Fruit fly (Drosophila melanogaster): ENCODE data around the gene CG18530.

Gene CG18530

DNA sequence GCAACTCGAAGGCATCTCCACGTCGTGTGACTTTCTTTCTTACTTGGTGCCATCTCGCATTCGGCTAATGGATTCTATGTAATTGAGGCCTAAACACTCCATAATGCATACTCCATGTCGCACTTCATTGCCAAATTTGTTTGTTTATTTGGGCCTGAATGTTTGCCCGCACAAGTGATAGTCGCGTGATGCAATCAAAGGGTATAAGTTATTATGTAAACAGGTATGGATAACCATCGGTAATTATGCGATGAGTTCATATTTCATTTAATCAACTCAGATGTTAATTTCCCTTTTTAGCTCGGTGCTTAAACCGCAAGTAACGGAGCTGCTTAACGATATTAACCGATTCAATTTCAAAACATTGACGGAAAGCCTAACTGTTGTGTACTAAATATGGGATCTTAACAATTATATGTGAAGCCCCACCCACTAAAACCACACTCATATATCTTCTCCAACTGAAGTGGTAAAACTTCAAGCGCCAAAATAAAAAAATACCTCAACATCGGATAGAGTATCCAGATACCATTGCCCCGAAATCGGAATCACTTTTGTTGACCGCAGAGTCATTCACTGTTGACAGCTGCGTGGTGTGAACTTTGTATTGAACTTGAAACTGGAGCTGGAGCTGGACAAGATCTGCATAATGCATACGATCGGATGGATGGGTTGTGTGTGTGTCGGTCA, 11.6 kb downstream of the CG18530 start (continued):
- TF ChIP-seq CG11504 (tag; optimal IDR thresholded peaks at IDR 0.05) (peak; percentile 46), MBD-R2 (GFP tag; IDR thresholded peaks at IDR 0.05) (no peak), zen2 (GFP tag; IDR thresholded peaks at IDR 0.05; ENCODE audit: partially characterized antibody) (no peak), CG8924 (tag; optimal IDR thresholded peaks at IDR 0.05) (no peak), CG6272 (GFP tag; IDR thresholded peaks at IDR 0.05) (no peak), CG2678 (tag; optimal IDR thresholded peaks at IDR 0.05) (peak; percentile 29), Pdp1 (GFP tag; optimal IDR thresholded peaks at IDR 0.05) (peak in 1 of 2 experiments; percentile 70), CG7357 (GFP tag; IDR thresholded peaks at IDR 0.05) (no peak), BtbVII (GFP tag; optimal IDR thresholded peaks at IDR 0.05) (no peak), Sry-δ (GFP tag; optimal IDR thresholded peaks at IDR 0.05) (no peak), bab2 (GFP tag; optimal IDR thresholded peaks at IDR 0.05) (peak; percentile 11), Fer3 (tag; optimal IDR thresholded peaks at IDR 0.05) (no peak), Dip3 (GFP tag; optimal IDR thresholded peaks at IDR 0.05) (no peak), CG4707 (GFP tag; optimal IDR thresholded peaks at IDR 0.05) (peak; percentile 16), Meics (GFP tag; optimal IDR thresholded peaks at IDR 0.05) (no peak), Atf6 (GFP tag; IDR thresholded peaks at IDR 0.05) (no peak), bcd (GFP tag; optimal IDR thresholded peaks at IDR 0.05) (no peak), CG6765 (GFP tag; optimal IDR thresholded peaks at IDR 0.05) (no peak), CG2712 (tag; optimal IDR thresholded peaks at IDR 0.05) (no peak), sens (GFP tag) (peak; percentile 79), nmo (GFP tag; optimal IDR thresholded peaks at IDR 0.05) (peak; percentile 30), CG9876 (GFP tag; optimal IDR thresholded peaks at IDR 0.05) (no peak), D19A (tag; optimal IDR thresholded peaks at IDR 0.05) (peak; percentile 96), CG4820 (GFP tag; optimal IDR thresholded peaks at IDR 0.05) (no peak), Deaf1 (tag; optimal IDR thresholded peaks at IDR 0.05) (no peak), CHES-1-like (GFP tag; optimal IDR thresholded peaks at IDR 0.05) (no peak), chinmo (GFP tag; IDR thresholded peaks at IDR 0.05; ENCODE audit: partially characterized antibody) (no peak), CG13894 (tag; optimal IDR thresholded peaks at IDR 0.05) (no peak), Xbp1 (GFP tag; optimal IDR thresholded peaks at IDR 0.05) (peak; percentile 20), prd (optimal IDR thresholded peaks at IDR 0.05) (no peak), prd (GFP tag; IDR thresholded peaks at IDR 0.05) (peak; percentile 6; the same call in 1 of the 3 replicates), CG34376 (GFP tag; optimal IDR thresholded peaks at IDR 0.05) (no peak), ase (GFP tag; IDR thresholded peaks at IDR 0.05) (0 out of 3 replicates have a peak, but pooled peaks have one; percentile 7), emc (GFP tag; optimal IDR thresholded peaks at IDR 0.05) (no peak)

- TF ChIP-seq Med (GFP tag) (peak; percentile 46), Ets65A (GFP tag) (peak; percentile 88), ci (GFP tag; IDR thresholded peaks at IDR 0.05) (0 out of 3 replicates have a peak, but pooled peaks have one; percentile 6), tll (GFP tag; optimal IDR thresholded peaks at IDR 0.05) (peak in 1 of 2 experiments; percentile 95), Optix (GFP tag; IDR thresholded peaks at IDR 0.05) (no peak), al (GFP tag; IDR thresholded peaks at IDR 0.05) (no peak), D (optimal IDR thresholded peaks at IDR 0.05) (peak; percentile 80), D (GFP tag; optimal IDR thresholded peaks at IDR 0.05) (no peak), cad (GFP tag; optimal IDR thresholded peaks at IDR 0.05) (peak; percentile 93), zen (tag; optimal IDR thresholded peaks at IDR 0.05) (peak; percentile 99)
Measured at dm6 chr3R:12645771-12646317, 12.7 kb downstream of the CG18530 start.

Data from whole organism, embryonic.